Fruit fly (Drosophila melanogaster): Measurements from ENCODE around the gene Acox3.

Acox3 gene

dm6 chr2L:6461497-6461896 is 13.3 kb upstream of the Acox3 start (continued):
- TF ChIP-seq gsb-n (tag; optimal IDR thresholded peaks at IDR 0.05) (peak; percentile 32), CG9609 (GFP tag; optimal IDR thresholded peaks at IDR 0.05) (no peak), ase (GFP tag; IDR thresholded peaks at IDR 0.05) (peak; percentile 36; the same call in 1 of the 3 replicates), CG5953 (GFP tag; IDR thresholded peaks at IDR 0.05) (peak; percentile 60; the same call in 1 of the 2 replicates), cg (GFP tag; optimal IDR thresholded peaks at IDR 0.05) (no peak), zfh1 (GFP tag; IDR thresholded peaks at IDR 0.05) (peak; percentile 46; the same call in 1 of the 3 replicates), CG7357 (GFP tag; IDR thresholded peaks at IDR 0.05) (no peak), CG2202 (tag; optimal IDR thresholded peaks at IDR 0.05) (peak; percentile 1), Trl (optimal IDR thresholded peaks at IDR 0.05) (no peak), Trl (GFP tag; optimal IDR thresholded peaks at IDR 0.05) (no peak), oc (tag; optimal IDR thresholded peaks at IDR 0.05) (peak; percentile 4), Aef1 (GFP tag; IDR thresholded peaks at IDR 0.05) (no peak), CG2712 (tag; optimal IDR thresholded peaks at IDR 0.05) (peak; percentile 16), CG1603 (tag; optimal IDR thresholded peaks at IDR 0.05) (peak; percentile 57), unc-4 (GFP tag; IDR thresholded peaks at IDR 0.05; ENCODE audit: partially characterized antibody) (no peak), HLHmδ (GFP tag; optimal IDR thresholded peaks at IDR 0.05) (peak; percentile 32), unpg (GFP tag; optimal IDR thresholded peaks at IDR 0.05) (peak; percentile 46), CG33213 (GFP tag; optimal IDR thresholded peaks at IDR 0.05) (peak; percentile 33), CG4328 (GFP tag; optimal IDR thresholded peaks at IDR 0.05) (peak; percentile 25), CG11696 (GFP tag; IDR thresholded peaks at IDR 0.05) (peak; percentile 55; the same call in 1 of the 2 replicates), Deaf1 (tag; optimal IDR thresholded peaks at IDR 0.05) (no peak), gsb (GFP tag; IDR thresholded peaks at IDR 0.05) (no peak), esg (GFP tag; conservative IDR thresholded peaks at IDR 0.05) (no peak), stwl (tag; optimal IDR thresholded peaks at IDR 0.05) (no peak), grau (tag; optimal IDR thresholded peaks at IDR 0.05) (peak; percentile 7), kay (GFP tag; optimal IDR thresholded peaks at IDR 0.05) (no peak), lola (GFP tag; optimal IDR thresholded peaks at IDR 0.05) (peak in 1 of 3 experiments; percentile 5), Chrac-16 (GFP tag; optimal IDR thresholded peaks at IDR 0.05) (no peak), dmrt99B (tag; optimal IDR thresholded peaks at IDR 0.05) (peak; percentile 32), trh (GFP tag; optimal IDR thresholded peaks at IDR 0.05) (no peak), chn (GFP tag; optimal IDR thresholded peaks at IDR 0.05) (no peak), CG32772 (GFP tag; IDR thresholded peaks at IDR 0.05) (no peak), lbe (GFP tag; optimal IDR thresholded peaks at IDR 0.05) (peak; percentile 52), sr (GFP tag; IDR thresholded peaks at IDR 0.05) (0 out of 3 replicates have a peak, but pooled peaks have one; percentile 23), onecut (GFP tag; IDR thresholded peaks at IDR 0.05) (0 out of 2 replicates have a peak, but pooled peaks have one; percentile 5), CG2129 (GFP tag; IDR thresholded peaks at IDR 0.05; ENCODE audit: partially characterized antibody) (no peak), slbo (GFP tag; IDR thresholded peaks at IDR 0.05) (no peak), CG15269 (tag; optimal IDR thresholded peaks at IDR 0.05) (peak; percentile 16), D (optimal IDR thresholded peaks at IDR 0.05) (no peak), D (GFP tag; optimal IDR thresholded peaks at IDR 0.05) (peak; percentile 50), Hey (tag; optimal IDR thresholded peaks at IDR 0.05) (no peak), CG17912 (GFP tag; optimal IDR thresholded peaks at IDR 0.05) (no peak), CG6765 (GFP tag; optimal IDR thresholded peaks at IDR 0.05) (peak; percentile 24), salm (tag; optimal IDR thresholded peaks at IDR 0.05) (peak; percentile 56), kah (GFP tag; optimal IDR thresholded peaks at IDR 0.05) (peak; percentile 49), CG7963 (GFP tag; IDR thresholded peaks at IDR 0.05; ENCODE audit: partially characterized antibody) (no peak), gem (tag; optimal IDR thresholded peaks at IDR 0.05) (peak; percentile 23), CG8478 (optimal IDR thresholded peaks at IDR 0.05) (no peak), CG4404 (GFP tag; IDR thresholded peaks at IDR 0.05) (no peak), CG15601 (tag; optimal IDR thresholded peaks at IDR 0.05) (peak; percentile 12), corto (GFP tag; optimal IDR thresholded peaks at IDR 0.05) (no peak)

All from whole organism, embryonic.